Fruit fly (Drosophila melanogaster) whole organism, embryonic: ENCODE results near the gene CG10214.

Source experiments
- Atf-2 ChIP-seq: fragments of 200-800 bp; sonication (Bioruptor generic); optimal IDR thresholded peaks from 2 replicates; lab custom pipeline; 2016; ENCODE audit warnings: missing biosample characterization, missing genetic modification characterization
- BtbVII ChIP-seq: fragments of 200-800 bp; sonication (Bioruptor generic); optimal IDR thresholded peaks from 3 replicates; lab custom pipeline; 2017; ENCODE audit warnings: missing biosample characterization, mild to moderate bottlenecking, missing genetic modification characterization
- CG10543 ChIP-seq: fragments of 200-800 bp; sonication (Bioruptor generic); optimal IDR thresholded peaks from 3 replicates; lab custom pipeline; 2017; ENCODE audit warnings: missing biosample characterization, mild to moderate bottlenecking, missing genetic modification characterization, moderate library complexity
- CG10565 ChIP-seq: fragments of 200-800 bp; sonication (Bioruptor generic); optimal IDR thresholded peaks from 3 replicates; lab custom pipeline; 2016; ENCODE audit warnings: missing biosample characterization, mild to moderate bottlenecking, missing genetic modification characterization
- CG11504 ChIP-seq: fragments of 200-800 bp; sonication (Bioruptor generic); optimal IDR thresholded peaks from 3 replicates; lab custom pipeline; 2019; ENCODE audit warnings: missing biosample characterization, mild to moderate bottlenecking, missing genetic modification characterization, moderate library complexity
- CG11696 ChIP-seq: fragments of 200-800 bp; sonication (Bioruptor generic); IDR thresholded peaks from 2 replicates; pipeline ENCODE4 v1.3.6; 2022; ENCODE audit warnings: missing biosample characterization, missing genetic modification characterization
- CG12071 ChIP-seq: fragments of 200-800 bp; sonication (Bioruptor generic); optimal IDR thresholded peaks from 3 replicates; lab custom pipeline; 2018; ENCODE audit warnings: missing biosample characterization, mild to moderate bottlenecking, missing genetic modification characterization
- CG12155 ChIP-seq: fragments of 200-800 bp; sonication (Bioruptor generic); optimal IDR thresholded peaks from 3 replicates; lab custom pipeline; 2016; ENCODE audit warnings: missing biosample characterization, missing genetic modification characterization
- CG12391 ChIP-seq: fragments of 200-800 bp; sonication (Bioruptor generic); optimal IDR thresholded peaks from 3 replicates; lab custom pipeline; 2018; ENCODE audit warnings: missing biosample characterization, mild to moderate bottlenecking, missing genetic modification characterization, moderate library complexity
- CG12659 ChIP-seq: fragments of 200-800 bp; sonication (Bioruptor generic); optimal IDR thresholded peaks from 3 replicates; lab custom pipeline; 2017; ENCODE audit warnings: mild to moderate bottlenecking, missing biosample characterization, missing genetic modification reagents, missing genetic modification characterization
- CG15696 ChIP-seq: fragments of 200-800 bp; sonication (Bioruptor generic); optimal IDR thresholded peaks from 2 replicates; lab custom pipeline; 2019; ENCODE audit warnings: missing biosample characterization, mild to moderate bottlenecking, missing genetic modification characterization, moderate library complexity
- CG16779 ChIP-seq: fragments of 200-800 bp; sonication (Bioruptor generic); IDR thresholded peaks from 2 replicates; pipeline ENCODE4 v1.3.6; 2022; ENCODE audit warnings: missing biosample characterization, missing genetic modification characterization
- CG2202 ChIP-seq: fragments of 200-800 bp; sonication (Bioruptor generic); optimal IDR thresholded peaks from 2 replicates; lab custom pipeline; 2018; ENCODE audit warnings: missing biosample characterization, mild to moderate bottlenecking, missing genetic modification characterization
- CG3163 ChIP-seq: fragments of 200-800 bp; sonication (Bioruptor generic); optimal IDR thresholded peaks from 3 replicates; lab custom pipeline; 2016; ENCODE audit warnings: missing biosample characterization, missing genetic modification characterization
- CG3281 ChIP-seq: fragments of 200-800 bp; sonication (Bioruptor generic); optimal IDR thresholded peaks from 3 replicates; lab custom pipeline; 2017; ENCODE audit warnings: missing biosample characterization, mild to moderate bottlenecking, missing genetic modification characterization
- CG33213 ChIP-seq: fragments of 200-800 bp; sonication (Bioruptor generic); optimal IDR thresholded peaks from 3 replicates; lab custom pipeline; 2016; ENCODE audit warnings: missing biosample characterization, missing genetic modification characterization
- CG34376 ChIP-seq: fragments of 200-800 bp; sonication (Bioruptor generic); optimal IDR thresholded peaks from 2 replicates; lab custom pipeline; 2018; ENCODE audit warnings: missing biosample characterization, mild to moderate bottlenecking, missing genetic modification characterization
- CG4424 ChIP-seq: fragments of 200-800 bp; sonication (Bioruptor generic); optimal IDR thresholded peaks from 3 replicates; lab custom pipeline; 2016; ENCODE audit warnings: missing biosample characterization, missing genetic modification characterization
- CG5180 ChIP-seq: fragments of 200-800 bp; sonication (Bioruptor generic); optimal IDR thresholded peaks from 3 replicates; lab custom pipeline; 2017; ENCODE audit warnings: missing biosample characterization, missing genetic modification characterization, mild to moderate bottlenecking, moderate library complexity, missing genetic modification reagents
- CG6813 ChIP-seq: fragments of 200-800 bp; sonication (Bioruptor generic); optimal IDR thresholded peaks from 2 replicates; lab custom pipeline; 2017; ENCODE audit warnings: missing biosample characterization, missing genetic modification characterization, mild to moderate bottlenecking, moderate library complexity, missing genetic modification reagents
- CG8281 ChIP-seq: fragments of 200-800 bp; sonication (Bioruptor generic); optimal IDR thresholded peaks from 2 replicates; lab custom pipeline; 2018; ENCODE audit warnings: missing biosample characterization, mild to moderate bottlenecking, missing genetic modification characterization, moderate library complexity
- CG9215 ChIP-seq: fragments of 200-800 bp; sonication (Bioruptor generic); IDR thresholded peaks from 2 replicates; pipeline ENCODE4 v1.3.6; 2022; ENCODE audit warnings: missing biosample characterization, missing genetic modification characterization
- D ChIP-seq, 2 experiments: fragments of 200-800 bp in 1 of 2; fragments of >200 bp in 1 of 2; sonication (Bioruptor generic) in 1 of 2; optimal IDR thresholded peaks; 2 replicates in 1 of 2; 3 replicates in 1 of 2; lab custom pipeline; 2017; ENCODE audit warnings: mild to moderate bottlenecking in 1 of 2, missing biosample characterization in 1 of 2, missing genetic modification characterization in 1 of 2, missing genetic modification reagents in 1 of 2
- D19A ChIP-seq: fragments of 200-800 bp; optimal IDR thresholded peaks from 3 replicates; lab custom pipeline; 2019; ENCODE audit warnings: missing biosample characterization, mild to moderate bottlenecking, missing genetic modification characterization, moderate library complexity
- Dll ChIP-seq: fragments of 200-800 bp; sonication (Bioruptor generic); IDR thresholded peaks from 4 replicates; pipeline ENCODE4 v1.3.6; 2022; ENCODE audit warnings: missing biosample characterization, missing genetic modification characterization; ENCODE audit not compliant: partially characterized antibody
- Drgx ChIP-seq: fragments of 200-800 bp; sonication (Bioruptor generic); IDR thresholded peaks from 2 replicates; pipeline ENCODE4 v1.3.6; 2022; ENCODE audit warnings: missing biosample characterization, missing genetic modification characterization
- HLHmδ ChIP-seq: fragments of 200-800 bp; sonication (Bioruptor generic); optimal IDR thresholded peaks from 2 replicates; lab custom pipeline; 2018; ENCODE audit warnings: missing biosample characterization, mild to moderate bottlenecking, missing genetic modification characterization, moderate library complexity
- Hmx ChIP-seq: fragments of 200-800 bp; sonication (Bioruptor generic); optimal IDR thresholded peaks from 2 replicates; lab custom pipeline; 2016; ENCODE audit warnings: missing biosample characterization, missing genetic modification characterization
- Hr3 ChIP-seq: fragments of 200-800 bp; sonication (Bioruptor generic); optimal IDR thresholded peaks from 3 replicates; lab custom pipeline; 2016; ENCODE audit warnings: missing biosample characterization, missing genetic modification characterization
- Hsf ChIP-seq: fragments of 200-800 bp; sonication (Bioruptor generic); optimal IDR thresholded peaks from 3 replicates; lab custom pipeline; 2016; ENCODE audit warnings: missing biosample characterization, missing genetic modification characterization
- MTF-1 ChIP-seq: fragments of 200-800 bp; sonication (Bioruptor generic); optimal IDR thresholded peaks from 2 replicates; lab custom pipeline; 2018; ENCODE audit warnings: missing biosample characterization, mild to moderate bottlenecking, missing genetic modification characterization, borderline replicate concordance
- NK7.1 ChIP-seq: fragments of 200-800 bp; sonication (Bioruptor generic); optimal IDR thresholded peaks from 3 replicates; lab custom pipeline; 2016; ENCODE audit warnings: missing biosample characterization, missing genetic modification characterization
- Rfx ChIP-seq: fragments of 200-800 bp; sonication (Bioruptor generic); IDR thresholded peaks from 2 replicates; pipeline ENCODE4 v1.3.6; 2022; ENCODE audit warnings: missing biosample characterization, missing genetic modification characterization
- ap ChIP-seq: fragments of 200-800 bp; sonication (Bioruptor generic); IDR thresholded peaks from 2 replicates; pipeline ENCODE4 v1.3.6; 2022; ENCODE audit warnings: missing biosample characterization, missing genetic modification characterization
- bcd ChIP-seq: fragments of 200-800 bp; sonication (Bioruptor generic); optimal IDR thresholded peaks from 2 replicates; lab custom pipeline; 2017; ENCODE audit warnings: missing biosample characterization, mild to moderate bottlenecking, missing genetic modification characterization
- cg ChIP-seq: fragments of 200-800 bp; sonication (Bioruptor generic); optimal IDR thresholded peaks from 3 replicates; lab custom pipeline; 2019; ENCODE audit warnings: missing biosample characterization, mild to moderate bottlenecking, missing genetic modification characterization, moderate library complexity
- chinmo ChIP-seq: fragments of 200-800 bp; sonication (Bioruptor generic); IDR thresholded peaks from 4 replicates; pipeline ENCODE4 v1.3.6; 2022; ENCODE audit warnings: missing biosample characterization, missing genetic modification characterization; ENCODE audit not compliant: partially characterized antibody
- corto ChIP-seq: fragments of 200-800 bp; sonication (Bioruptor generic); optimal IDR thresholded peaks from 2 replicates; lab custom pipeline; 2016; ENCODE audit warnings: missing biosample characterization, mild to moderate bottlenecking, missing genetic modification characterization, moderate library complexity
- disco-r ChIP-seq: fragments of 200-800 bp; sonication (Bioruptor generic); optimal IDR thresholded peaks from 2 replicates; lab custom pipeline; 2016; ENCODE audit warnings: missing biosample characterization, missing genetic modification characterization
- gro ChIP-seq: fragments of 200-800 bp; sonication (Bioruptor generic); optimal IDR thresholded peaks from 2 replicates; lab custom pipeline; 2016; ENCODE audit warnings: missing biosample characterization, missing genetic modification characterization
- jigr1 ChIP-seq: fragments of 200-800 bp; sonication (Bioruptor generic); IDR thresholded peaks from 3 replicates; pipeline ENCODE4 v1.3.6; 2022; ENCODE audit warnings: missing biosample characterization, missing genetic modification characterization
- klu ChIP-seq: fragments of 200-800 bp; sonication (Bioruptor generic); IDR thresholded peaks from 2 replicates; pipeline ENCODE4 v1.3.6; 2022; ENCODE audit warnings: missing biosample characterization, missing genetic modification characterization
- lilli ChIP-seq: fragments of 200-800 bp; sonication (Bioruptor generic); optimal IDR thresholded peaks from 3 replicates; lab custom pipeline; 2016; ENCODE audit warnings: missing biosample characterization, missing genetic modification characterization
- lmd ChIP-seq: fragments of 200-800 bp; sonication (Bioruptor generic); IDR thresholded peaks from 2 replicates; pipeline ENCODE4 v1.3.6; 2022; ENCODE audit warnings: missing biosample characterization, missing genetic modification characterization
- mirr ChIP-seq: fragments of 200-800 bp; sonication (Bioruptor generic); optimal IDR thresholded peaks from 3 replicates; lab custom pipeline; 2018; ENCODE audit warnings: missing biosample characterization, mild to moderate bottlenecking, missing genetic modification characterization
- scrt ChIP-seq: fragments of 200-800 bp; sonication (Bioruptor generic); optimal IDR thresholded peaks from 2 replicates; lab custom pipeline; 2018; ENCODE audit warnings: missing biosample characterization, mild to moderate bottlenecking, missing genetic modification characterization, moderate library complexity
- sens-2 ChIP-seq: fragments of 200-800 bp; sonication (Bioruptor generic); IDR thresholded peaks from 2 replicates; pipeline ENCODE4 v1.3.6; 2022; ENCODE audit warnings: missing biosample characterization, missing genetic modification characterization
- sisA ChIP-seq: fragments of 200-800 bp; sonication (Bioruptor generic); IDR thresholded peaks from 2 replicates; pipeline ENCODE4 v1.3.6; 2022; ENCODE audit warnings: missing biosample characterization, missing genetic modification characterization
- vfl ChIP-seq: fragments of 200-800 bp; sonication (Bioruptor generic); optimal IDR thresholded peaks from 2 replicates; lab custom pipeline; 2016; ENCODE audit warnings: missing biosample characterization, missing genetic modification characterization
- zfh2 ChIP-seq: fragments of 200-800 bp; sonication (Bioruptor generic); optimal IDR thresholded peaks from 2 replicates; lab custom pipeline; 2016; ENCODE audit warnings: missing biosample characterization, missing genetic modification characterization

Gene CG10214

DNA sequence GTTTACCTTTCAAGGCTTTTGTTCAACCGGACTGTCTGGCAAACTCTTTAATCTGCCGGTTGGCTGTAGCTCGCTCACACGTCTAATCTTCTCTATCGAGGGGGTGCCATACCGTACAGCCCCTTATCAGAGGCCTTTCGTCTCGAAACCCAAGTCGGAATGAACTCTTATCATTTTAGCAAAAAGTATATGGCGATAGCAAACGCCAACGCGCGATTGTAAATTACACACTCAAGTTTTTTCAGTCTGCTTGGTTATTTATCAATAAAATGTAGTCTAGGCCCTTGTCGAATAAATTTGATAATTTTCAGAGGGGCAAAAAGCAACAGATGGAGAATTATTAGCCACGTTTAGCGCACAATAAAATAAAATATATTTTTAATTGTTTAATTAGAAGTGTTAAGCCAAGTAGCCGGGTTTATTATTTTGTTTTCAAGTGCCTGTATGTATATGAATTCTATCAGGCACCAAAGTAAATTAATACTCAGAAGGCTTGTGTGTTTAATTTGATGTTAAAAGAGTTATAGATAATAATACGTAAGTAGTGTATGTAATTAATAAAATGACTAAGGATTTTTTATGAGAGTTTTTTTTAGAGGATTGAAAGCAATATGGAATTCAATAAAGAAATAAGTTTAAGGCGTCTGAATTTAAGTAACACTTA, 42.3 kb downstream of the CG10214 start (continued):
- TF ChIP-seq NK7.1 (GFP tag; lab: Kevin White, UChicago) (no peak), CG12391 (tag; lab: Kevin White, UChicago) (no peak), CG12155 (GFP tag; lab: Kevin White, UChicago) (no peak), CG12659 (GFP tag; lab: Kevin White, UChicago) (no peak), CG5180 (GFP tag; lab: Kevin White, UChicago) (no peak), scrt (no peak), CG3163 (no peak), gro (GFP tag; lab: Kevin White, UChicago) (peak; percentile 29), ap (GFP tag; lab: Robert Waterston, UW) (no peak), HLHmδ (no peak), cg (GFP tag; lab: Kevin White, UChicago) (no peak), sens-2 (GFP tag; lab: Robert Waterston, UW) (no peak), CG34376 (GFP tag; lab: Kevin White, UChicago) (peak; percentile 85), CG11696 (GFP tag; lab: Robert Waterston, UW) (no peak), lmd (GFP tag; lab: Robert Waterston, UW) (no peak), klu (GFP tag; lab: Robert Waterston, UW) (no peak), bcd (GFP tag; lab: Kevin White, UChicago) (no peak), Dll (GFP tag; lab: Robert Waterston, UW) (no peak), zfh2 (GFP tag; lab: Kevin White, UChicago) (no peak), BtbVII (no peak), Hmx (GFP tag; lab: Kevin White, UChicago) (no peak), Hsf (no peak), chinmo (0 out of 4 replicates have a peak, but pooled peaks have one; percentile 16), MTF-1 (no peak), mirr (GFP tag; lab: Kevin White, UChicago) (peak; percentile 86), CG8281 (no peak), CG6813 (GFP tag; lab: Kevin White, UChicago) (peak; percentile 8), D19A (tag; lab: Kevin White, UChicago) (no peak), corto (no peak), CG4424 (GFP tag; lab: Kevin White, UChicago) (no peak), CG15696 (tag; lab: Kevin White, UChicago) (no peak), sisA (GFP tag; lab: Robert Waterston, UW) (no peak), disco-r (GFP tag; lab: Kevin White, UChicago) (no peak), Rfx (GFP tag; lab: Robert Waterston, UW) (no peak), CG12071 (no peak), CG2202 (no peak)
- TF ChIP-seq, all 482 proteins: peak for 24

- TF ChIP-seq lilli (GFP tag; lab: Kevin White, UChicago) (no peak), D (optimal IDR thresholded peaks at IDR 0.05; lab: Kevin White, UChicago) (no peak), D (GFP tag; optimal IDR thresholded peaks at IDR 0.05; lab: Kevin White, UChicago) (peak; percentile 31), CG9215 (GFP tag; lab: Robert Waterston, UW) (no peak), Hr3 (no peak), CG3281 (GFP tag; lab: Kevin White, UChicago) (no peak), Atf-2 (no peak), jigr1 (GFP tag; lab: Robert Waterston, UW) (0 out of 3 replicates have a peak, but pooled peaks have one; percentile 12), Drgx (peak; percentile 56; the same call in 1 of the 2 replicates), CG11504 (tag; lab: Kevin White, UChicago) (peak; percentile 73), CG33213 (peak; percentile 61), CG10543 (peak; percentile 44), vfl (no peak), CG16779 (GFP tag; lab: Robert Waterston, UW) (no peak), CG10565 (GFP tag; lab: Kevin White, UChicago) (no peak)
Observed at dm6 chr3R:23723381-23724034, 43.8 kb downstream of the CG10214 start.
